Fruit fly (Drosophila melanogaster): ENCODE measurements around the gene CG5466.

DNA sequence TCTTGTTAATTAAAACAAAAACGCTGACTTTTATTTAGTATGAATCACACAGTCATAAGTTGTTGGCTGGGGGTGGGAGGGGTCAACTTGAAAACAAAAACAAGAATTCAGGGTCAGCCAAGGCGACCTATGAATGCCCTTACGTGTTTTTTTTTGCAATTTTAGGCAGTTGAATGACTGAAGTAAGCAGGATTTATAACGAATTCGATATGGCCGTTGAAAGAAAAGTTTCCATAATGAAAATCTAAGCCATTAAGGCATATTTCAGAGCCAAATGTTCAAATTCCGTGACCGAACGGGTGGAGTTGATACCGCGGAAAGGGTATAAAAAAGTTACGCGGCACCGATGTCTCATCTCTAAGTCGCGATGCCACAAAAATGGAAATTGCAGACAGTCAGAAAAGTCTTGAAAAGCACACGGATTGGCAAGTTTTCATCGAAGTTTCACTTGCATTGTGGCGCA, 16.3 kb downstream of the CG5466 start:
- peak; percentile 77 for TF ChIP-seq CG33017 (tag; optimal IDR thresholded peaks at IDR 0.05)
- TF ChIP-seq toe (GFP tag; optimal IDR thresholded peaks at IDR 0.05), result no peak
- no peak for TF ChIP-seq cnc (optimal IDR thresholded peaks at IDR 0.05)
- peak; percentile 99 for TF ChIP-seq kay (GFP tag; ENCODE audit: borderline replicate concordance)
- peak; percentile 31 for TF ChIP-seq pad (GFP tag; optimal IDR thresholded peaks at IDR 0.05)
- peak; percentile 52 for TF ChIP-seq CG7045 (GFP tag; optimal IDR thresholded peaks at IDR 0.05)
- TF ChIP-seq CG5204 (GFP tag; optimal IDR thresholded peaks at IDR 0.05), result no peak
- peak; percentile 73 for TF ChIP-seq CG11617 (GFP tag; optimal IDR thresholded peaks at IDR 0.05)
- peak; percentile 59 for TF ChIP-seq Mnt (GFP tag; optimal IDR thresholded peaks at IDR 0.05)
- TF ChIP-seq cic (GFP tag; optimal IDR thresholded peaks at IDR 0.05), result peak; percentile 30
- no peak for TF ChIP-seq ovo (GFP tag; optimal IDR thresholded peaks at IDR 0.05)
